Worm (Caenorhabditis elegans): ENCODE results near the gene Y73F8A.12.

- TF ChIP-seq mxl-2 (GFP tag; conservative IDR thresholded peaks at IDR 0.05) = no peak
- TF ChIP-seq mdt-29 (GFP tag; IDR thresholded peaks at IDR 0.05) = no peak
Observed at ce11 chrIV:15291162-15291561, 20.3 kb downstream of the Y73F8A.12 start, which contains the start of gene pqn-90.

All from whole organism, L4 larva.